Fruit fly (Drosophila melanogaster) S2 (cell line): ENCODE results near the gene CG33111.

Experiments
- CG8478 ChIP-seq: fragments of >200 bp; optimal IDR thresholded peaks from 2 replicates; lab custom pipeline; 2018
- CTCF ChIP-seq, 2 experiments: fragments of >200 bp; optimal IDR thresholded peaks; 2 replicates each; lab custom pipeline; 2018

CG33111 gene

DNA sequence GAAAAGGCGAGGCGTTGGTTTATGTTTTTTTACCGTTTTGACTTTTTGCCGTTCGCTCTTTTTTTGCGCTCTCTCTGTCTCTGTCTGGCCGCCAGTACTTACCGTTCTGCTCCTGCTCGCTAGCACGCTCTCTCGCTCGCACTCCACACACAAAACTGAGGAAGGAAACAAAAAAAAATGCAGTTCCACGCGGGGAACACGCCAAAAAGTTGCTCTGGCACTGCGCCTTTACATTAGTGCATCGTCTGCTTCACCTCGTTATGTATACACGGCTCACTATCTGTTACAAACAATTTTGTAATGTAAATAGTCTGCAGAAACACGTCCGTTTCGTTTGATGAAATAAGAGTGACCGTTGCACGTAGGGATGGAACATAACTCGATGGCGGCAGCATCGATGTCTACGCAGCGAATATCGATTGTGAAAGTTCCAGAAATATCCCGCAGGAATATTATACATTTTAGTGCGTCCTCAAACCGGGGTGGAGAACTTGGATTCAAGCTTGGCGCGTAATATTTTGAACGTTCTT is at the start of gene CG33111, which contains the start of gene eIF4G2:
Gene CG33111, minus strand, starts transcription at position 359 of the 530 bp plus-strand sequence.
Gene eIF4G2, minus strand, starts transcription at position 359 of the 530 bp plus-strand sequence.
- TF ChIP-seq CTCF (optimal IDR thresholded peaks at IDR 0.05; lab: Kevin White, UChicago) (peak; percentile 73 to 75), CG8478 (lab: Kevin White, UChicago) (no peak)

DNA sequence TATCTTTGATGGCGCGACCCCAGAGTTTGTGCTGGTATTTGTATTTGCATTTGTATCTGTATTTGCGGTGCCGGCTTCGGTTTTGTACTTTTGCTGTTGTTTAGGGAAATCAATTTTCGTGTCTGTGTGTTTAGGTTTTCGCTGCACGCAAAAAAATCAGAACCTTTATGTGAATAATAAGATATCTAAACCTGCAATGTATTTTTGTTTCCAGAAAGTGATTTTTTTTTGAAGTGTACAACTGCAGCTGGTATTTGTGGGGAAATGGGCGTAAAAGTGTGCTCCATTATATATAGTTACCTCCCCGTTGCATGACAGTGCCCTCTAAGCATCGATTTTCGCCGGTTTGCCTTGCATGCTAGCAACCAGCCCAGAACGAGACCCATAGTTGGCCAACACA is 48.8 kb upstream of the CG33111 start:
- TF ChIP-seq CTCF (optimal IDR thresholded peaks at IDR 0.05; lab: Kevin White, UChicago): no peak
- no peak for TF ChIP-seq CG8478 (lab: Kevin White, UChicago)

DNA sequence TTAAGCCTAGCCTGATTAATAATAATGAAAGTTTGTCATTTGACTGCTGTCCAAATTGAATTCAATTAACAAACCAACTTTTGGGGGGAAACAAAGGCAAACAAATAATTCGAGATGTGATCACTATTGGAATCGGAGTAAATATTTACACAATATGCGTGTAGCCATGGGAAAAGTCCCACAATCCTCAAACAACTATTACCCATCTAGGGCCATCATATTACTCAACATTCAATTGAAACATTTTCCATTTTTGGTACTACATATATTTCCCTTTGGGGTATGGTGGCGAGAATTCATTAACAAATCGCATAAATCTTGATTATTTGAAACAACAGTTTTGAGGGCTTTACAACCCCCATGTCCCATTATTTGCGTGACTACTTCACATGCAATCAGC is 48.2 kb upstream of the CG33111 start:
- TF ChIP-seq CG8478 (lab: Kevin White, UChicago) (no peak), CTCF (optimal IDR thresholded peaks at IDR 0.05; lab: Kevin White, UChicago) (no peak)

DNA sequence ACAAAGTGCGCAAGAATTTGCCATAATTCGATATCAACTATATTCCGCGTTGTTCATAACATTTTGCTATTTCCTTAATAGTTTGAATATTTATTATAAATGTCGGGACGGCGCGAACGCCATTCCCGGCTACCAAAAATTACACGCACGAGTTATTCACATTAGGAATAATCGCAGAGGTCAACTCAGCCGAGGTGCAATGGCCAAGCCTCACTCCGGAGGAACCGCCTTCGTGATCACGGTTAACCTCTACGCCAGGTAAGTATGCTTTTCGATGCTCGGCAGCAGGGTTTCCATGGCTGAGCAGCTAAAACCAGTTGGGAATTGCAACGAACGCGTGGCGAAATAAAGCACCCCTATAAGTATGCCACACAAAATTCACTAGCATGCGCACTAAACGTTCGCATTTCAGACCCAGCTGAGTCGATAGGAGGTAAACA is 40.3 kb upstream of the CG33111 start:
- peak in 1 of 2 experiments; percentile 26 for TF ChIP-seq CTCF (optimal IDR thresholded peaks at IDR 0.05; lab: Kevin White, UChicago)

DNA sequence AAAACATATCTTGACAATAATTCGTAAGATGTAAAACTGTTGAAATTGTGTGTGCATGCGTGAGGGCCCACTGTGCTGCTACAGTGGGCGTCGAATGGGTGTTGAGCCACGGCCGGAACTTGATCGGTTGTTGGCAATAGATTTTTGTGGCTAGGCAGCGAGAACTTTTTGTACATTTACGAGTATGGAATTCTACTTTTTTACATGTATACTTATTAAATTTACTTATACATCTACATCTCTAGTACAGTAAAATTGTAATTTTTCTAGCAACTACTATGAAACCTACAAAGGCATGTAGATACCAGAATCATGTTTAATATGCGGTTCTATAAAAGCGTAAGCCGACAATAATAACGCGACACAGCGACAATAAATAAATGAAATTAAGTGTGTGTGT is 30.6 kb upstream of the CG33111 start:
- no peak for TF ChIP-seq CG8478 (lab: Kevin White, UChicago)

DNA sequence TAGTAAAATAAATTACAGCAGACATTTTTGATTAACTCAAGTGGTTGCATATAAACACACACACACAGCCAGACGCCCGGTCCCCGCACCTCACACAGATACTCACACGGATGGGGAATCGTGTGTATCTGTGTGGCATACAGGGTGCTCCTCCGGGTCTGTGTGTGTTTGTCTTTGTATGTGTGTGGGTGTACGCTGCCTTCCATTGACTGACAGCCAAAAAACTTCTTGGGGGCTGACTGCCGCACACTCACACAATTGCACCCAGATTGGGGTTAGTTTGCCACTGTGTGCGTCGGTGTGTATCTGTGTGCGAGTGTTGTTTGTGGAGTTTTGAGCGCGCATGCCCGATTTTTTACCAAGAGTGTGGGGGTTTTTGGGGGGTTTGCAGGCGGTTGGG is 27.1 kb upstream of the CG33111 start:
- no peak for TF ChIP-seq CTCF (optimal IDR thresholded peaks at IDR 0.05; lab: Kevin White, UChicago)
- TF ChIP-seq CG8478 (lab: Kevin White, UChicago): no peak

DNA sequence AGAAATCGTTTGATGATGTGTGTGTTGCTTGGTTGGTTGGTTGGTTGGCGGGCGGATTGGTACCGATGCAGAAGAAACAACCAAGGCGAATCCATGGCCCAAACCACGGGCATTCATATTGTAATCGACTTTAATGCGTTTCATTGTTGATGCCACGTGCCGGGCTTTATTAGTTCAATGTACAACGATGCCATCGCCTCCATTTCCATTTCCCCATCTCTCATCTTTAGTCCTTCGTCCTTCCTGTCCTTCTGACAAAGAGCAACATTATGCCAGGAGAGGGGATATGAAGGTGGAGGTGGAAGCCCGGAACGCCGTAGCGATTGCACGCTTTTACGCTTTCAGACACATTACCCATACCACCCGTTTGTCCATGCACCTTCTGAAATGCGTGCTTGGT is 12.7 kb upstream of the CG33111 start:
- no peak for TF ChIP-seq CTCF (optimal IDR thresholded peaks at IDR 0.05; lab: Kevin White, UChicago)
- no peak for TF ChIP-seq CG8478 (lab: Kevin White, UChicago)

DNA sequence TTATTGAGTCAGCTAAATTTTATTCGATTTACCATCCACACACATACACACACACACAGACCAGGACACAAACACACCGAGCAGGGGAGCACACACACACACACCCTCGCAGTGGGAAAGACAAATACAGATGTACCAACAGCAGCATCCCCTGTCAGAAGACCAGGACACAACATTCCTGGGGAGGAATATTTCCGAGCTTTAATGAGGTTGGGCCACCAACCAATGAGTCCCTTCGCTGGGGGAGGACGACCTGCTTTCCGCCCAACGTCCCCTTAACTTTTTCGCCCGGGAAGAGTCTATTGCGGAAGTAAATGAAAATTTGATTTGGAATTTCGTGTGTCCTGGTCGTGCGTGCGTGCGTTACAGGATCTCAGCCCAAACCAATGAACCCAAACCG is 8.1 kb upstream of the CG33111 start:
- TF ChIP-seq CTCF (optimal IDR thresholded peaks at IDR 0.05; lab: Kevin White, UChicago): no peak
- no peak for TF ChIP-seq CG8478 (lab: Kevin White, UChicago)

DNA sequence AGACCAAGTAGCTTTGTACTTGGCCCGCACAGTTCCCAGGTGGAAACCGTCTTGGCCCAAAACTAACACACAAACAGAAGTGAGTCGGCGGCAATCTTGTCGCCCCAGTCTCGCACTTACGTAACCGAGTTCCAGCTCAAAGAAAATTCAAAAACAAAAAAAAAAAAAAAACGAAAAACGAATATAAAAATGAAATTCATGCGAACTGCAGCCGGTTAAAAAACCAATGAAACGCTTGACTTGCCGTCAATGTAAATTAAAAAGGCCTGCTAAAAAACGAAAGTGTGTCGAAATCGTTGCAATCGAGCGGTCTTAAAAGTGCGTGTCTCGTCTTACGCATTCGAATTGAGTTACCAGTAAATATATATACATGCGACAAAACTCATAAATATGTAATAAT is 4.6 kb upstream of the CG33111 start:
- TF ChIP-seq CTCF (optimal IDR thresholded peaks at IDR 0.05; lab: Kevin White, UChicago) (no peak), CG8478 (lab: Kevin White, UChicago) (no peak)

DNA sequence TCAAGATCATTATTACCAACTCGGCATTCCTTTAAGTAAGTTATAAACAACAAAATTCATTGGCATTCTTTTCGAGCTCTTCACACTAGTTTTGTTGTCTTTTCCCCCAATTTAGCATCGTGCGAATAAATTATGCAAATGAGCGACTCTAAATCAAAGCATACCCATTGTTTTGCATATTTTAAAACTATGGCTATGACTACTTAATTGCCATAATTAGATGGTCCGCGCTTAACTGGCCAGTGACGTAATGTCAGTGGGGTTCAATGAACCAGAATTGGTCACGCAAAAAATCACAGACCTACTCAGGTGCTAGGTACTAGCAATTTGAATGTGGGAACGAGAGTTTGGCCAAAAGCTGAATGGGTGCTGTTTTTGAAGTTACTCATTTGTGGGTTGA is 3.9 kb upstream of the CG33111 start:
- no peak for TF ChIP-seq CG8478 (lab: Kevin White, UChicago)
- no peak for TF ChIP-seq CTCF (optimal IDR thresholded peaks at IDR 0.05; lab: Kevin White, UChicago)

DNA sequence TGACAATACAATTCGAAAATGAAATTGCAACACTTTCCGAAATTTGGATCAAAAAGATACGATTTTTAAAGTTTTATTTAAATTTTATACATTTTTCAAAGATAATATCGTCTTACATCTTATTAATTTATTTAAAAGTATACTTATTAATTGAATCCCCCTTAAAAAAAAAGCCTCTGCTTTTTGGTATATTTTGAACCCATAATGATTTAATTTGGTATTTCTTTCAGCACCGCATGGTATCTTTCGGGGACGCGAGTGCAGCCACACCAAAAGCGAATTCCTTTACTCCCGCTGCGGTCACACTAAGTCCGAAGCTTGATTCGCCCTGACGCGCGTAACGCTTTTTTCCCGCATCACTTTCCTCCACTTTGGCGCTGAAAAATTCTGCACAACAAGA is 1.3 kb upstream of the CG33111 start:
- TF ChIP-seq CTCF (optimal IDR thresholded peaks at IDR 0.05; lab: Kevin White, UChicago): no peak
- TF ChIP-seq CG8478 (lab: Kevin White, UChicago): no peak

DNA sequence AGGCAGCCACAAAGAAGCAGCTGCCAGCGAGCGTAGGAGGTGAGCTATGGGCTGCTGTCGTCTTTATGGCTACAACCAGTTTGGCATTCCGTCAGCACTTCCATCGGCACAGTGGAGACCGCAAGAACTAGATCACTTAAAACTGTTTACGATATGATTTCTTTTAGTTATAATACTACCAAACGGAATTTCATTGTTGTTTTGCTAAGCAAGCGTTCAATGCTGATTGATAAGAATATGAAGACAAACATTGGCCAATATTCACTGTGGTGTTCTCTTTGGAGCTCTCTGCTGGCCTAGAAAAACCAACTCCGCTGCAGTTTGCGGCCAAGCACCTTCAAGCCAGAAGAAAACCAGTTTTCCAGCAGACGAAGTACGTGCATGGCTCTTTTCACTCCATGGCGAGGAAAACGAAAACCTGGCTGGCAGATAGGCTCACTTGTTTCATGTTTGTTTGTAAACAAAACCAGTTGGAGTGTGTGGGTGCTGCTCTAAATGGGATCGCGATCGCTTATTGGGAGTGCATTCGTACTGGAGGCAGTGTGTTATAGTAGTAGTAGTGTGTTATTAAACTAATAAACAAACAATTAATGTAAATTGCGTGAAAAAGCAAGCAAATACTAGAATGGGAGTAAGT is 1.4 kb downstream of the CG33111 start:
- no peak for TF ChIP-seq CG8478 (lab: Kevin White, UChicago)
- no peak for TF ChIP-seq CTCF (optimal IDR thresholded peaks at IDR 0.05; lab: Kevin White, UChicago)

DNA sequence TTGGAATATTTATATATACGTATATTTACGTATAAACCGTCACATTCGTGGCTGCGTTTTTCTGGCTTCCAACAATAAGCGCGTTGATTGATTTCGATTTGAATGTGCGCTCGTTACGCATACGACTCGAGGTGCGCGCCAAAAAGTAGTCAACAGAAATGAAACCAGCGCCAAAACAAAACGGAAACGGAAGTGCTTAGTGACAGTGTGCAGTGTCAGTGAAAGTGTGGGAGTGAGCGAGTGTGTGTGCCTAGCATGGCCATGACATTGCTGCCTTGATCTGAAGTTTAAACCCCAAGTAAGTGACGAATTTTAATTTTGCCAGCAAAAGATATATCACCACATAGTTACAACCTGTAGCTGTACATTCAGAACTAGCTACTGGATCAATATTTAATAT is 15.4 kb downstream of the CG33111 start, which contains the start of gene CG34355:
Gene CG34355, plus strand, starts transcription at position 192 of the 400 bp plus-strand sequence.
- no peak for TF ChIP-seq CG8478 (lab: Kevin White, UChicago)
- TF ChIP-seq CTCF (optimal IDR thresholded peaks at IDR 0.05; lab: Kevin White, UChicago): no peak

DNA sequence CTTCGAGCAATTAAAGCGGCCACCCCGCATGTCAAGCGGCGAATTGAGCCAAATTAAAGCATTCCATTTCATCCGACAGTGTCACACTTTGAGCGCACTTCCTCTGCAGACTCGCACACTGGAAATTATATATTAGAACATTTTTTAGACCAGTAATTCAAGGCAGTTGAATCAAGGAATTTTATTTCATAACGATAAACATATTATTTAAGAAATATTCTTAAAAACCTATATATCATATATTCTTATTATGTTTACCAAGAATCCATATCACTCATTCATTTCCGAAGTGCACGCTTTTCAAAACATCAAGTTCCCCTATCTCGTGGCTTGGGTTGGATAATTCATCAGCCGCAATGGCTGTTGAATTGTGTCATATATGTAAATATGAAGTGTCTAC is 27.5 kb downstream of the CG33111 start:
- no peak for TF ChIP-seq CTCF (optimal IDR thresholded peaks at IDR 0.05; lab: Kevin White, UChicago)
- no peak for TF ChIP-seq CG8478 (lab: Kevin White, UChicago)

DNA sequence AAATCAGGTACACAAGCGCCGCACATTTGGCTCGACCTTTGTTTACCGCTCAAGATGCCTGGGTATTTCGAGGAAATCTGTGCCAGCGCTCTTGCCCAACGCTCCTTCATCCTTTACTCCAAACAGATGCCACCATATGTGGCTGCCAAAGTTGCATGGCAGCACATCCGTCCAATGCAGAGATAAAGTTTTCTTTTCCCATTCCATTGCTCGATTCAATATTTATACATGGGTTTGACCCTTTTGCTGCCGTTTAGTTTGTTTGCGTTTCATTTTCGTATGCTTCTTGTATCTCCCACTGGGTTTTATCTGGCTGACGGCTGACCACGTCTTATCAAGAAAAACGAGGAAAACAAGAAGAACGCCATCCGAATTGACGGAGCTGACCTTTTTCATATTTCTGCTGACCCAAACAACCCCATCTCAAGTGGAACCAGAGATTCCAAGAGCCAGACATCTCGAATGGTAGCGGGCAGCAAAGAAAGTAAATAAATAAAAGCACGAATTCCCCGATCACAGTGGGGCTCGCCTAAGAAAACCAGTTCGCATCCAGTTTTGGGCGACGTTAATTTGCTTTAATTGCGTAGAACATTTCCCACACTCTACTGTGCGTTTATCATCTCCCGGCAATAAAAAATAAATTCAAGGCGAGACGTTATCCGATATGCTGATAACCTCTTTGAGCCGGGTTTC is 28.4 kb downstream of the CG33111 start:
- TF ChIP-seq CG8478 (lab: Kevin White, UChicago): no peak
